Worm (Caenorhabditis elegans) whole organism, L1 larva: ENCODE data around the gene nspe-8.

Source experiments
- C34B4.2 ChIP-seq: sonication (generic microtip); optimal IDR thresholded peaks from 2 replicates; lab custom pipeline; 2017; ENCODE audit warnings: mild to moderate bottlenecking, missing genetic modification characterization, missing compliant biosample characterization
- F16B12.6 ChIP-seq: fragments of 150-350 bp; optimal IDR thresholded peaks from 2 replicates; lab custom pipeline; 2014; ENCODE audit warnings: missing biosample characterization, missing genetic modification characterization
- ceh-63 ChIP-seq: fragments of 200-800 bp; sonication (Bioruptor generic); optimal IDR thresholded peaks from 2 replicates; lab custom pipeline; 2018; ENCODE audit warnings: mild to moderate bottlenecking, missing genetic modification characterization, missing compliant biosample characterization
- ceh-8 ChIP-seq: fragments of 200-800 bp; sonication (Bioruptor generic); optimal IDR thresholded peaks from 2 replicates; lab custom pipeline; 2018; ENCODE audit warnings: mild to moderate bottlenecking, missing genetic modification characterization, moderate library complexity, missing compliant biosample characterization
- ces-1 ChIP-seq: fragments of 150-350 bp; optimal IDR thresholded peaks from 2 replicates; lab custom pipeline; 2014; ENCODE audit warnings: missing biosample characterization, missing genetic modification reagents, missing genetic modification characterization
- dpl-1 ChIP-seq, 3 experiments: fragments of 150-350 bp in 2 of 3; sonication (generic microtip) in 1 of 3; optimal IDR thresholded peaks; 2 replicates each; lab custom pipeline; 2014 to 2017; ENCODE audit warnings: missing biosample characterization in 3 of 3, missing genetic modification characterization in 3 of 3, missing genetic modification reagents in 3 of 3
- dsc-1 ChIP-seq: sonication (generic microtip); optimal IDR thresholded peaks from 2 replicates; lab custom pipeline; 2016; ENCODE audit warnings: mild to moderate bottlenecking, missing genetic modification characterization, missing compliant biosample characterization
- efl-1 ChIP-seq, 4 experiments: fragments of 150-350 bp; optimal IDR thresholded peaks in 3 of 4; peaks in 1 of 4; 1 replicate in 1 of 4; 2 replicates in 3 of 4; lab custom pipeline; 2014; ENCODE audit warnings: missing biosample characterization in 2 of 4, missing genetic modification characterization in 2 of 4, missing genetic modification reagents in 2 of 4
- egl-13 ChIP-seq: sonication (generic microtip); optimal IDR thresholded peaks from 2 replicates; lab custom pipeline; 2016; ENCODE audit warnings: missing genotype, missing genetic modification reagents, missing genetic modification characterization, missing compliant biosample characterization
- fkh-10 ChIP-seq: sonication (generic microtip); optimal IDR thresholded peaks from 2 replicates; lab custom pipeline; 2017; ENCODE audit warnings: missing biosample characterization, missing genetic modification reagents, missing genetic modification characterization
- fkh-4 ChIP-seq: sonication (generic microtip); optimal IDR thresholded peaks from 2 replicates; lab custom pipeline; 2016; ENCODE audit warnings: missing compliant biosample characterization, missing genetic modification characterization, borderline replicate concordance
- fkh-8 ChIP-seq: sonication (generic microtip); optimal IDR thresholded peaks from 2 replicates; lab custom pipeline; 2016; ENCODE audit warnings: mild to moderate bottlenecking, missing genetic modification characterization, missing compliant biosample characterization
- hlh-17 ChIP-seq: fragments of 200-800 bp; sonication (Bioruptor generic); optimal IDR thresholded peaks from 2 replicates; lab custom pipeline; 2018; ENCODE audit warnings: missing genetic modification characterization, mild to moderate bottlenecking, missing compliant biosample characterization, moderate library complexity, borderline replicate concordance
- jun-1 ChIP-seq: fragments of 150-350 bp; optimal IDR thresholded peaks from 2 replicates; lab custom pipeline; 2014; ENCODE audit warnings: missing biosample characterization, missing genetic modification reagents, missing genetic modification characterization
- lin-14 ChIP-seq: fragments of 200-800 bp; sonication (Bioruptor generic); optimal IDR thresholded peaks from 2 replicates; lab custom pipeline; 2018; ENCODE audit warnings: mild to moderate bottlenecking, missing genetic modification characterization, moderate library complexity, missing compliant biosample characterization
- mab-9 ChIP-seq: fragments of 200-800 bp; sonication (Bioruptor generic); IDR thresholded peaks from 2 replicates; pipeline ENCODE4 v1.3.6; 2022; ENCODE audit warnings: missing genetic modification reagents, missing genetic modification characterization, missing compliant biosample characterization
- mdl-1 ChIP-seq, 2 experiments: fragments of 150-350 bp; optimal IDR thresholded peaks; 2 replicates each; lab custom pipeline; 2014 to 2017; ENCODE audit warnings: missing biosample characterization in 2 of 2, missing genetic modification characterization in 2 of 2, inconsistent platforms in 1 of 2
- mef-2 ChIP-seq: fragments of 150-350 bp; optimal IDR thresholded peaks from 2 replicates; lab custom pipeline; 2014; ENCODE audit warnings: missing biosample characterization, missing genetic modification characterization
- nhr-19 ChIP-seq: fragments of 200-800 bp; sonication (Bioruptor generic); conservative IDR thresholded peaks from 2 replicates; pipeline ENCODE4 v1.3.6; 2022; ENCODE audit warnings: missing genetic modification characterization, missing compliant biosample characterization
- nhr-20 ChIP-seq: sonication (generic microtip); optimal IDR thresholded peaks from 2 replicates; lab custom pipeline; 2016; ENCODE audit warnings: mild to moderate bottlenecking, missing genetic modification characterization, missing compliant biosample characterization
- nhr-28 ChIP-seq: fragments of 150-350 bp; optimal IDR thresholded peaks from 2 replicates; lab custom pipeline; 2014; ENCODE audit warnings: missing biosample characterization, missing genetic modification characterization
- nhr-47 ChIP-seq: sonication (generic microtip); optimal IDR thresholded peaks from 2 replicates; lab custom pipeline; 2016; ENCODE audit warnings: mild to moderate bottlenecking, missing genetic modification characterization, moderate library complexity, missing compliant biosample characterization
- nhr-71 ChIP-seq: sonication (generic microtip); optimal IDR thresholded peaks from 2 replicates; lab custom pipeline; 2016; ENCODE audit warnings: mild to moderate bottlenecking, missing genetic modification characterization, moderate library complexity, missing compliant biosample characterization
- nhr-77 ChIP-seq: fragments of 150-350 bp; optimal IDR thresholded peaks from 2 replicates; lab custom pipeline; 2014; ENCODE audit warnings: missing biosample characterization, missing genetic modification characterization
- nhr-84 ChIP-seq: sonication (generic microtip); optimal IDR thresholded peaks from 2 replicates; lab custom pipeline; 2017; ENCODE audit warnings: missing biosample characterization, missing genetic modification characterization
- pag-3 ChIP-seq: sonication (generic microtip); optimal IDR thresholded peaks from 2 replicates; lab custom pipeline; 2017; ENCODE audit warnings: missing genetic modification characterization, mild to moderate bottlenecking, missing compliant biosample characterization, antibody characterized with exemption, borderline replicate concordance; ENCODE audit not compliant: insufficient read depth
- pax-3 ChIP-seq: fragments of 200-800 bp; sonication (Bioruptor generic); optimal IDR thresholded peaks from 2 replicates; lab custom pipeline; 2018; ENCODE audit warnings: mild to moderate bottlenecking, missing genetic modification characterization, moderate library complexity, missing compliant biosample characterization
- skn-1 ChIP-seq: fragments of 150-350 bp; optimal IDR thresholded peaks from 2 replicates; lab custom pipeline; 2014; ENCODE audit warnings: missing biosample characterization, missing genetic modification characterization
- snu-23 ChIP-seq: sonication (generic microtip); optimal IDR thresholded peaks from 2 replicates; lab custom pipeline; 2016; ENCODE audit warnings: missing genetic modification characterization, missing compliant biosample characterization
- sup-37 ChIP-seq: fragments of 200-800 bp; sonication (Bioruptor generic); optimal IDR thresholded peaks from 2 replicates; lab custom pipeline; 2018; ENCODE audit warnings: mild to moderate bottlenecking, missing genetic modification characterization, missing compliant biosample characterization
- swsn-7 ChIP-seq: sonication (generic microtip); optimal IDR thresholded peaks from 2 replicates; lab custom pipeline; 2016; ENCODE audit warnings: missing genetic modification characterization, missing compliant biosample characterization
- tbx-2 ChIP-seq: sonication (generic microtip); optimal IDR thresholded peaks from 2 replicates; lab custom pipeline; 2016; ENCODE audit warnings: missing genetic modification characterization, missing compliant biosample characterization
- unc-30 ChIP-seq: sonication (generic microtip); optimal IDR thresholded peaks from 2 replicates; lab custom pipeline; 2017; ENCODE audit warnings: missing biosample characterization, missing genetic modification characterization
- xbp-1 ChIP-seq: sonication (generic microtip); optimal IDR thresholded peaks from 2 replicates; lab custom pipeline; 2016; ENCODE audit warnings: missing genetic modification characterization, missing compliant biosample characterization
- zag-1 ChIP-seq: fragments of 150-350 bp; optimal IDR thresholded peaks from 2 replicates; lab custom pipeline; 2014; ENCODE audit warnings: missing biosample characterization, missing genetic modification characterization

nspe-8 gene

DNA sequence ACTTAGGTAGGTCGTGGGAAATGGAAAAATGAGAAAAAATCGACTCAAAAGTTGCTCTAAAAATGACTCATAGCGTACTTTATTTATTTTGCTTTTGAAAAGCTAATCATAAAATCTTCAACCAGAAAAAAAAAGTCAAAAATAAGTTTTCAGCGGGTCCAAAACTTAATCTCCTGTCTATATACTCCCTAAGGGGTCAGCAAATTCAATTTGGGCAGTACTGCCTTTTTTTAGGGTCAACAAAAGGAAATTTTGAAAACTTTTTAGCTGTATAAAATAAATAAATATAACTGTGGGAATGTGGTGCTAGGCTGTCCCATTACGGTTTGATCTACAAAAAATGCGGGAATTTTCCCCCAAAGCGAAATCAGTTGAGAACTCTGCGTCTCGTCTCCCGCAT, 47.6 kb upstream of the nspe-8 start:
- TF ChIP-seq lin-14 (GFP tag; lab: Kevin White, UChicago): peak; percentile 1
- no peak for TF ChIP-seq nhr-84 (tag; lab: Kevin White, UChicago)
- TF ChIP-seq ces-1: no peak
- no peak for TF ChIP-seq pax-3
- no peak for TF ChIP-seq tbx-2 (tag; lab: Kevin White, UChicago)
- TF ChIP-seq fkh-10: peak; percentile 69
- no peak for TF ChIP-seq pag-3 (tag; lab: Kevin White, UChicago)
- no peak for TF ChIP-seq dpl-1 (GFP tag; optimal IDR thresholded peaks at IDR 0.05; lab: Kevin White, UChicago)
- TF ChIP-seq hlh-17 (GFP tag; lab: Kevin White, UChicago): no peak

ce11 chrII:12668874-12669273, 47.1 kb upstream of the nspe-8 start:
- TF ChIP-seq mdl-1 (tag; optimal IDR thresholded peaks at IDR 0.05; lab: Kevin White, UChicago) (no peak), mab-9 (no peak), fkh-8 (tag; lab: Kevin White, UChicago) (peak; percentile 82), xbp-1 (no peak), swsn-7 (tag; lab: Kevin White, UChicago) (peak; percentile 3), dsc-1 (peak; percentile 88), nhr-28 (tag; lab: Kevin White, UChicago) (no peak), ceh-63 (GFP tag; lab: Kevin White, UChicago) (no peak), nhr-47 (tag; lab: Kevin White, UChicago) (peak; percentile 44), nhr-84 (tag; lab: Kevin White, UChicago) (no peak), fkh-4 (tag; lab: Kevin White, UChicago) (peak; percentile 32), egl-13 (tag; lab: Kevin White, UChicago) (peak; percentile 21), nhr-71 (tag; lab: Kevin White, UChicago) (peak; percentile 17), skn-1 (no peak), nhr-19 (no peak), jun-1 (tag; lab: Kevin White, UChicago) (no peak), pax-3 (peak; percentile 69), C34B4.2 (tag; lab: Kevin White, UChicago) (no peak), nhr-20 (tag; lab: Kevin White, UChicago) (peak; percentile 6)
- TF ChIP-seq, all 84 proteins: peak for 9

- TF ChIP-seq efl-1 (optimal IDR thresholded peaks at IDR 0.05; lab: Kevin White, UChicago): no peak
- peak in 1 of 2 experiments; percentile 10 for TF ChIP-seq efl-1 (GFP tag; optimal IDR thresholded peaks at IDR 0.05 in 1 of 2; lab: Kevin White, UChicago)
- TF ChIP-seq nhr-84 (tag; lab: Kevin White, UChicago): no peak
- TF ChIP-seq C34B4.2 (tag; lab: Kevin White, UChicago): no peak
Measured at ce11 chrII:12668148-12668547, 46.4 kb upstream of the nspe-8 start.

DNA sequence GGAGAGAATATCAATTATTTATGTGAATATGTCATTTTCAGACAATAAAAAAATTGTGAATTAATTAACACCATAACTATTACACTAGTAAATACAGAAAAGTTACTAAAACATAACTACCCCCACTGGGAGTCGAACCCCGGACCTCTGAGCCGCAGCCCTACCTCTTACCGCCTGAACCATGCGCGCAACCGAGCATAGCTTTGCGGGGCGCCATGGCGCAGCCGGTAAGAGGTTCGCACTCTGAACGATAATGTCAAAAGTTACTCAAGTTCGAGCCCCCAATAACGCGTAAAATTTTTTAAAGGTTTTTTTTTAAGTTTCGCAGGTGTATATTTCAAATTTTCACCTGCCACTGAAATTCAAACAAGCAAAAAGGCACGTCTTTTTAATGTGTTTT, 44.3 kb upstream of the nspe-8 start:
- peak; percentile 3 for TF ChIP-seq fkh-8 (tag; lab: Kevin White, UChicago)
- TF ChIP-seq fkh-4 (tag; lab: Kevin White, UChicago): no peak
- no peak for TF ChIP-seq nhr-19
- TF ChIP-seq efl-1 (optimal IDR thresholded peaks at IDR 0.05; lab: Kevin White, UChicago): no peak
- peak in 1 of 2 experiments; percentile 28 for TF ChIP-seq efl-1 (GFP tag; optimal IDR thresholded peaks at IDR 0.05 in 1 of 2; lab: Kevin White, UChicago)
- no peak for TF ChIP-seq snu-23 (GFP tag; lab: Kevin White, UChicago)
- no peak for TF ChIP-seq unc-30 (tag; lab: Kevin White, UChicago)
- TF ChIP-seq sup-37: no peak
- TF ChIP-seq mef-2 (tag; lab: Kevin White, UChicago): no peak

DNA sequence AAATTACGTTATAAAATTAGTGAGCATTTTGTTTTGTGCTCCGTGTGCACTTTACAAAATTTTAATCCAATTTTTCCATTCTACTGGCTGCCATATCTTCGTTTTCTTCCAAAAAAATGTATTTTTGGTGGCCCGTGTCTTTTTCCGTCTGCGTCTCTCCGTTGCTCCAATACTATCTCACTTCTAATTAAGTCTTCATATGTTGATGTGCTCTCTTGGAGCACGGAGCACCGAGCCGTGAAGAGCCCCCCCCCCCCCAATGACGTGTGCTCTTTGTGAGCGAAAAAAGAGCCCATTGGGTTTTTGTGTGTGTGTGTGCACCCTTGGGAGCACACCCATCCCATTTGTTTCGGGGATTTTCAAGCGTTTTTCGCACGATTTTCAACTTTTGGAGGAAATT, 43.3 kb upstream of the nspe-8 start:
- TF ChIP-seq F16B12.6 (no peak), zag-1 (tag; lab: Kevin White, UChicago) (no peak), lin-14 (GFP tag; lab: Kevin White, UChicago) (peak; percentile 74), nhr-47 (tag; lab: Kevin White, UChicago) (no peak), tbx-2 (tag; lab: Kevin White, UChicago) (peak; percentile 25), nhr-77 (tag; lab: Kevin White, UChicago) (no peak), dsc-1 (peak; percentile 67), fkh-8 (tag; lab: Kevin White, UChicago) (peak; percentile 9), nhr-71 (tag; lab: Kevin White, UChicago) (peak; percentile 4), efl-1 (optimal IDR thresholded peaks at IDR 0.05; lab: Kevin White, UChicago) (peak in 1 of 2 experiments; percentile 7), efl-1 (GFP tag; optimal IDR thresholded peaks at IDR 0.05 in 1 of 2; lab: Kevin White, UChicago) (peak in 1 of 2 experiments; percentile 74), ceh-8 (peak; percentile 44)
- TF ChIP-seq, all 84 proteins: peak for 7
